Worm (Caenorhabditis elegans): ENCODE measurements around the gene M110.8.

The M110.8 gene

ce11 chrII:8198503-8198902, 10.9 kb downstream of the M110.8 start, which contains the start of gene qua-1 (continued):
- TF ChIP-seq ekl-4 (GFP tag; IDR thresholded peaks at IDR 0.05): no peak
- no peak for TF ChIP-seq egl-44 (GFP tag; IDR thresholded peaks at IDR 0.05)
- TF ChIP-seq bed-1 (GFP tag; IDR thresholded peaks at IDR 0.05): no peak

- no peak for TF ChIP-seq tbx-9 (tag; optimal IDR thresholded peaks at IDR 0.05; ENCODE audit: borderline replicate concordance)
- no peak for TF ChIP-seq ama-1 (optimal IDR thresholded peaks at IDR 0.05)
- TF ChIP-seq ama-1 (GFP tag; optimal IDR thresholded peaks at IDR 0.05): no peak
- TF ChIP-seq hsf-1 (GFP tag; IDR thresholded peaks at IDR 0.05): no peak
- TF ChIP-seq nhr-80 (tag; optimal IDR thresholded peaks at IDR 0.05): no peak
- TF ChIP-seq C17E4.6 (GFP tag; IDR thresholded peaks at IDR 0.05): no peak
- TF ChIP-seq snpc-4 (GFP tag; optimal IDR thresholded peaks at IDR 0.05): no peak
- TF ChIP-seq snpc-4 (tag; optimal IDR thresholded peaks at IDR 0.05): no peak
- no peak for TF ChIP-seq B0261.1 (tag; optimal IDR thresholded peaks at IDR 0.05)
- no peak for TF ChIP-seq ztf-28 (GFP tag; IDR thresholded peaks at IDR 0.05)
- no peak for TF ChIP-seq ztf-22 (GFP tag; optimal IDR thresholded peaks at IDR 0.05)
- TF ChIP-seq snpc-1.3 (tag; optimal IDR thresholded peaks at IDR 0.05; ENCODE audit: insufficient read depth): no peak
Observed at ce11 chrII:8193922-8194321, 15.5 kb downstream of the M110.8 start.

DNA sequence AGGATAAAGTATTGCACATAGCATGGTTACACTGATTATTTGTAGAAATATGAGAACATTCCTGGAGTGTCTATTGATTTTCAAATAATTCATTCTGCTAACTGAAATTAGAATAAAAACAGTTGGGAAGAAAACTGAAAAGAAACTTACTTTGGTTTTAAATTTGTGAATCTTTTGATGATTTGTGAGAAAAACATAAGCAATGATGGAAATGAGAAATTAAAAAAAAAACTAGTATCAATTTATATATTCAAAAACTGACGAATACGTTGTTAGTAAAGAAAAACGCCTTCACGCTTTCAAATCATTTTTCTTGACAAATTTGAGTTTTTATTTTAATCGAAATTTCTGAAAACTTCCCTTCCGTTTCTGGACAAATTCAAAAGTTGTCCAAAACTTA, 16.2 kb downstream of the M110.8 start, which contains the start of gene T05C12.9:
T05C12.9 (minus strand) TSS at position 101 of the 400 bp plus-strand sequence.
- no peak for TF ChIP-seq ztf-3 (GFP tag; optimal IDR thresholded peaks at IDR 0.05)
- no peak for TF ChIP-seq lin-54 (GFP tag; optimal IDR thresholded peaks at IDR 0.05)
- TF ChIP-seq lag-1 (GFP tag; IDR thresholded peaks at IDR 0.05): no peak
- no peak for TF ChIP-seq hlh-12 (tag; optimal IDR thresholded peaks at IDR 0.05)
- no peak for TF ChIP-seq rpc-1 (optimal IDR thresholded peaks at IDR 0.05)
- no peak for TF ChIP-seq rpc-1 (tag; optimal IDR thresholded peaks at IDR 0.05)
- no peak for TF ChIP-seq unc-62 (GFP tag; optimal IDR thresholded peaks at IDR 0.05)
- no peak for TF ChIP-seq B0336.3 (GFP tag; IDR thresholded peaks at IDR 0.05)
- no peak for TF ChIP-seq die-1 (tag; optimal IDR thresholded peaks at IDR 0.05)

ce11 chrII:8190455-8190854, 18.9 kb downstream of the M110.8 start, which contains the start of gene T05C12.8:
T05C12.8 (minus strand) TSS chrII:8190555.
- no peak for TF ChIP-seq tbp1 (GFP tag; optimal IDR thresholded peaks at IDR 0.05)
- no peak for TF ChIP-seq lin-35 (GFP tag; optimal IDR thresholded peaks at IDR 0.05)
- no peak for TF ChIP-seq cebp-2 (GFP tag; IDR thresholded peaks at IDR 0.05)
- no peak for TF ChIP-seq akir-1 (GFP tag; optimal IDR thresholded peaks at IDR 0.05)
- TF ChIP-seq snpc-3.4 (tag; optimal IDR thresholded peaks at IDR 0.05): no peak
- no peak for TF ChIP-seq dpff-1 (tag; optimal IDR thresholded peaks at IDR 0.05)
- no peak for TF ChIP-seq ztf-6 (GFP tag; IDR thresholded peaks at IDR 0.05)
- no peak for TF ChIP-seq hrde-1 (tag; optimal IDR thresholded peaks at IDR 0.05; ENCODE audit: borderline replicate concordance)
- no peak for TF ChIP-seq lir-1 (GFP tag; conservative IDR thresholded peaks at IDR 0.05)
- TF ChIP-seq somi-1 (GFP tag; optimal IDR thresholded peaks at IDR 0.05): no peak
- no peak for TF ChIP-seq lsy-27 (tag; optimal IDR thresholded peaks at IDR 0.05; ENCODE audit: borderline replicate concordance, insufficient read depth)

- TF ChIP-seq ztf-28 (GFP tag; IDR thresholded peaks at IDR 0.05) (no peak), attf-6 (GFP tag; IDR thresholded peaks at IDR 0.05) (0 out of 2 replicates have a peak, but pooled peaks have one; percentile 10), bed-1 (GFP tag; IDR thresholded peaks at IDR 0.05) (no peak), mes-4 (tag; optimal IDR thresholded peaks at IDR 0.05) (peak; percentile 21), madf-6 (GFP tag; IDR thresholded peaks at IDR 0.05) (peak; percentile 60), F49E8.2 (tag; optimal IDR thresholded peaks at IDR 0.05; ENCODE audit: insufficient read depth) (peak; percentile 21), ztf-3 (GFP tag; optimal IDR thresholded peaks at IDR 0.05) (no peak), ama-1 (optimal IDR thresholded peaks at IDR 0.05) (no peak), ama-1 (GFP tag; optimal IDR thresholded peaks at IDR 0.05) (peak in 1 of 2 experiments; percentile 33), lin-26 (GFP tag; IDR thresholded peaks at IDR 0.05) (0 out of 2 replicates have a peak, but pooled peaks have one; percentile 29), chd-7 (tag; optimal IDR thresholded peaks at IDR 0.05) (no peak), nhr-27 (tag; optimal IDR thresholded peaks at IDR 0.05) (no peak), ztf-6 (GFP tag; IDR thresholded peaks at IDR 0.05) (no peak), athp-1 (tag; optimal IDR thresholded peaks at IDR 0.05) (peak; percentile 74), gei-17 (GFP tag; optimal IDR thresholded peaks at IDR 0.05) (no peak)
Observed at ce11 chrII:8187516-8187915, 21.9 kb downstream of the M110.8 start.
